Worm (Caenorhabditis elegans) whole organism, mixed stage, embryonic: ENCODE data around the gene ugt-45.
A peak's percentile ranks its signal among the peaks of the same experiment; 100 is the strongest.

ENCODE experiments used
- blmp-1 ChIP-seq: fragments of 150-350 bp; optimal IDR thresholded peaks from 2 replicates; lab custom pipeline; 2014; ENCODE audit warnings: missing biosample characterization, missing genetic modification characterization
- elt-1 ChIP-seq: sonication (generic microtip); optimal IDR thresholded peaks from 2 replicates; lab custom pipeline; 2017; ENCODE audit warnings: missing genetic modification characterization, mild to moderate bottlenecking, missing compliant biosample characterization, antibody characterized with exemption, moderate library complexity, borderline replicate concordance; ENCODE audit not compliant: insufficient read depth
- lin-13 ChIP-seq: fragments of 150-350 bp; optimal IDR thresholded peaks from 2 replicates; lab custom pipeline; 2014; ENCODE audit warnings: missing biosample characterization, missing genetic modification characterization
- lsy-2 ChIP-seq: fragments of 150-350 bp; optimal IDR thresholded peaks from 2 replicates; lab custom pipeline; 2014; ENCODE audit warnings: missing biosample characterization, missing genetic modification characterization
- nhr-12 ChIP-seq: fragments of 150-350 bp; optimal IDR thresholded peaks from 2 replicates; lab custom pipeline; 2014; ENCODE audit warnings: missing biosample characterization, missing genetic modification characterization
- unc-39 ChIP-seq: fragments of 150-350 bp; optimal IDR thresholded peaks from 2 replicates; lab custom pipeline; 2014; ENCODE audit warnings: missing biosample characterization, missing genetic modification characterization
- unc-62 ChIP-seq: fragments of 150-350 bp; optimal IDR thresholded peaks from 2 replicates; lab custom pipeline; 2014; ENCODE audit warnings: missing biosample characterization, missing genetic modification reagents, missing genetic modification characterization
- ztf-11 ChIP-seq: fragments of 150-350 bp; optimal IDR thresholded peaks from 2 replicates; lab custom pipeline; 2014; ENCODE audit warnings: missing biosample characterization, missing genetic modification characterization

DNA sequence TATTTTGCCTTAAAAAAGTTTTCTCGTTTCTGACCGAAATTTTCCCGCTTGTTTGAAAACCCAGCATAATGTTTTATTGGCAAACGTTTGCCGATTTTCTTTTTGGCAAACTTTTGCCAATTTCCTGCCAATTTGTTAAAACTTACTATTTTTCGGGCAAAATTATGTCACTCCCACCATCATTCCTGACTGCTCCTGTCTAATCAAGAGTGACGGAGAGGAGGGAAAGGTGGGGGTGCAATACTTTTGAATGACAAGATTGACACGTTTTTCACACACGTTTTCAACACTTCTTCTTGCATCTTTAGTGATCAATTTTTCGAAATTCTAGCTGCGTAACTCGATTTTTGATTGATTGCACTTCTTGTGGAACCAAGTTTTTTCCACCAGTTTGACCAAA lies 30.6 kb upstream of the ugt-45 start:
- no peak for TF ChIP-seq unc-39 (tag; lab: Kevin White, UChicago)
- no peak for TF ChIP-seq blmp-1 (tag; lab: Kevin White, UChicago)
- TF ChIP-seq unc-62 (GFP tag; lab: Kevin White, UChicago) = peak; percentile 58
- no peak for TF ChIP-seq lin-13 (tag; lab: Kevin White, UChicago)
- TF ChIP-seq elt-1 (tag; lab: Kevin White, UChicago) = no peak
- TF ChIP-seq nhr-12 (tag; lab: Kevin White, UChicago) = no peak
- TF ChIP-seq ztf-11 (tag; lab: Kevin White, UChicago) = no peak
- TF ChIP-seq lsy-2 (tag; lab: Kevin White, UChicago) = no peak
